Worm (Caenorhabditis elegans) whole organism, L3 larva: ENCODE measurements around the gene C53A5.13.

Experiments
- R02D3.7 ChIP-seq: fragments of 150-350 bp; optimal IDR thresholded peaks from 2 replicates; lab custom pipeline; 2014; ENCODE audit warnings: missing biosample characterization, missing genetic modification characterization
- ZK546.5 ChIP-seq: sonication (generic microtip); optimal IDR thresholded peaks from 2 replicates; lab custom pipeline; 2017; ENCODE audit warnings: missing biosample characterization, missing genetic modification characterization
- ama-1 ChIP-seq: fragments of 150-350 bp; optimal IDR thresholded peaks from 2 replicates; lab custom pipeline; 2018
- ceh-16 ChIP-seq: sonication (generic microtip); optimal IDR thresholded peaks from 2 replicates; lab custom pipeline; 2017; ENCODE audit warnings: missing biosample characterization, missing genetic modification characterization
- ceh-28 ChIP-seq: fragments of 150-350 bp; optimal IDR thresholded peaks from 2 replicates; lab custom pipeline; 2014; ENCODE audit warnings: missing biosample characterization, missing genetic modification reagents, missing genetic modification characterization
- ceh-82 ChIP-seq: fragments of 150-350 bp; optimal IDR thresholded peaks from 2 replicates; lab custom pipeline; 2014; ENCODE audit warnings: missing biosample characterization, missing genetic modification characterization
- ceh-9 ChIP-seq: sonication (generic microtip); optimal IDR thresholded peaks from 2 replicates; lab custom pipeline; 2018; ENCODE audit warnings: missing biosample characterization, missing genetic modification characterization
- daf-12 ChIP-seq: fragments of 150-350 bp; optimal IDR thresholded peaks from 2 replicates; lab custom pipeline; 2014; ENCODE audit warnings: missing biosample characterization, missing genetic modification reagents, missing genetic modification characterization
- egl-5 ChIP-seq: fragments of 150-350 bp; optimal IDR thresholded peaks from 2 replicates; lab custom pipeline; 2017; ENCODE audit warnings: missing biosample characterization, missing genetic modification reagents, missing genetic modification characterization, inconsistent platforms
- elt-1 ChIP-seq: fragments of 150-350 bp; optimal IDR thresholded peaks from 2 replicates; lab custom pipeline; 2014; ENCODE audit warnings: missing biosample characterization, missing genetic modification characterization
- elt-2 ChIP-seq: sonication (generic microtip); optimal IDR thresholded peaks from 2 replicates; lab custom pipeline; 2016; ENCODE audit warnings: missing genetic modification reagents, mild to moderate bottlenecking, missing genetic modification characterization, missing compliant biosample characterization
- elt-3 ChIP-seq, 3 experiments: fragments of 150-350 bp in 1 of 3; sonication (generic microtip) in 2 of 3; optimal IDR thresholded peaks; 2 replicates in 2 of 3; 4 replicates in 1 of 3; lab custom pipeline; 2014 to 2017; ENCODE audit warnings: missing biosample characterization in 3 of 3, missing genetic modification characterization in 3 of 3
- eor-1 ChIP-seq, 2 experiments: fragments of 150-350 bp; optimal IDR thresholded peaks; 2 replicates each; lab custom pipeline; 2014 to 2018; ENCODE audit warnings: missing biosample characterization in 2 of 2, missing genetic modification characterization in 2 of 2
- fkh-10 ChIP-seq: sonication (generic microtip); optimal IDR thresholded peaks from 2 replicates; lab custom pipeline; 2017; ENCODE audit warnings: missing biosample characterization, missing genetic modification reagents, missing genetic modification characterization
- fos-1 ChIP-seq: fragments of 150-350 bp; optimal IDR thresholded peaks from 2 replicates; lab custom pipeline; 2014; ENCODE audit warnings: missing biosample characterization, missing genetic modification characterization
- jun-1 ChIP-seq: fragments of 150-350 bp; optimal IDR thresholded peaks from 2 replicates; lab custom pipeline; 2014; ENCODE audit warnings: missing biosample characterization, missing genetic modification reagents, missing genetic modification characterization
- lin-15B ChIP-seq: fragments of 150-350 bp; optimal IDR thresholded peaks from 2 replicates; lab custom pipeline; 2014; ENCODE audit warnings: missing biosample characterization, missing genetic modification characterization
- lin-39 ChIP-seq: fragments of 150-350 bp; optimal IDR thresholded peaks from 2 replicates; lab custom pipeline; 2018; ENCODE audit warnings: missing biosample characterization, missing genetic modification reagents, missing genetic modification characterization
- lsy-12 ChIP-seq: sonication (generic microtip); optimal IDR thresholded peaks from 2 replicates; lab custom pipeline; 2016; ENCODE audit warnings: mild to moderate bottlenecking, missing genetic modification characterization, missing compliant biosample characterization
- mdl-1 ChIP-seq: fragments of 150-350 bp; optimal IDR thresholded peaks from 2 replicates; lab custom pipeline; 2014; ENCODE audit warnings: missing biosample characterization, missing genetic modification characterization
- mml-1 ChIP-seq: fragments of 150-350 bp; sonication (generic microtip); optimal IDR thresholded peaks from 3 replicates; lab custom pipeline; 2014; ENCODE audit warnings: missing biosample characterization, missing genetic modification characterization
- nfya-1 ChIP-seq: sonication (generic microtip); optimal IDR thresholded peaks from 2 replicates; lab custom pipeline; 2017; ENCODE audit warnings: missing genetic modification characterization, mild to moderate bottlenecking, missing compliant biosample characterization, antibody characterized with exemption, moderate library complexity; ENCODE audit not compliant: insufficient read depth
- nhr-11 ChIP-seq: fragments of 150-350 bp; optimal IDR thresholded peaks from 2 replicates; lab custom pipeline; 2014; ENCODE audit warnings: missing biosample characterization, missing genetic modification characterization
- nhr-12 ChIP-seq: fragments of 150-350 bp; optimal IDR thresholded peaks from 2 replicates; lab custom pipeline; 2014; ENCODE audit warnings: missing biosample characterization, missing genetic modification characterization
- nhr-23 ChIP-seq: fragments of 150-350 bp; optimal IDR thresholded peaks from 2 replicates; lab custom pipeline; 2014; ENCODE audit warnings: missing biosample characterization, missing genetic modification reagents, missing genetic modification characterization
- nhr-25 ChIP-seq: sonication (generic microtip); optimal IDR thresholded peaks from 2 replicates; lab custom pipeline; 2017; ENCODE audit warnings: missing biosample characterization, missing genetic modification characterization
- nhr-28 ChIP-seq: fragments of 150-350 bp; optimal IDR thresholded peaks from 2 replicates; lab custom pipeline; 2014; ENCODE audit warnings: missing biosample characterization, missing genetic modification characterization
- nhr-43 ChIP-seq: sonication (generic microtip); optimal IDR thresholded peaks from 2 replicates; lab custom pipeline; 2016; ENCODE audit warnings: mild to moderate bottlenecking, missing genetic modification characterization, missing compliant biosample characterization; ENCODE audit not compliant: poor library complexity, severe bottlenecking
- nhr-67 ChIP-seq: fragments of 150-350 bp; optimal IDR thresholded peaks from 2 replicates; lab custom pipeline; 2014; ENCODE audit warnings: missing biosample characterization, missing genetic modification characterization
- nhr-76 ChIP-seq: fragments of 150-350 bp; sonication (generic microtip); optimal IDR thresholded peaks from 5 replicates; lab custom pipeline; 2014; ENCODE audit warnings: missing biosample characterization, missing genetic modification characterization
- nhr-77 ChIP-seq: fragments of 150-350 bp; optimal IDR thresholded peaks from 2 replicates; lab custom pipeline; 2014; ENCODE audit warnings: missing biosample characterization, missing genetic modification characterization
- pha-4 ChIP-seq: fragments of 150-350 bp; optimal IDR thresholded peaks from 2 replicates; lab custom pipeline; 2014; ENCODE audit warnings: missing biosample characterization, missing genetic modification reagents, missing genetic modification characterization
- pqm-1 ChIP-seq: fragments of 150-350 bp; optimal IDR thresholded peaks from 2 replicates; lab custom pipeline; 2017; ENCODE audit warnings: missing biosample characterization, missing genetic modification characterization, inconsistent platforms
- sea-2 ChIP-seq: fragments of 150-350 bp; sonication (generic microtip); optimal IDR thresholded peaks from 4 replicates; lab custom pipeline; 2014; ENCODE audit warnings: missing biosample characterization, missing genetic modification reagents, missing genetic modification characterization
- skn-1 ChIP-seq: fragments of 150-350 bp; optimal IDR thresholded peaks from 2 replicates; lab custom pipeline; 2014; ENCODE audit warnings: missing biosample characterization, missing genetic modification characterization
- snpc-4 ChIP-seq: fragments of 150-350 bp; optimal IDR thresholded peaks from 2 replicates; lab custom pipeline; 2014; ENCODE audit warnings: missing biosample characterization, missing genetic modification characterization
- tbx-2 ChIP-seq: sonication (generic microtip); optimal IDR thresholded peaks from 2 replicates; lab custom pipeline; 2016; ENCODE audit warnings: mild to moderate bottlenecking, missing genetic modification characterization, missing compliant biosample characterization
- unc-62 ChIP-seq: fragments of 150-350 bp; sonication (generic microtip); optimal IDR thresholded peaks from 4 replicates; lab custom pipeline; 2014; ENCODE audit warnings: missing biosample characterization, missing genetic modification reagents, missing genetic modification characterization
- zag-1 ChIP-seq: fragments of 150-350 bp; optimal IDR thresholded peaks from 2 replicates; lab custom pipeline; 2014; ENCODE audit warnings: missing biosample characterization, missing genetic modification characterization
- ztf-11 ChIP-seq: fragments of 150-350 bp; optimal IDR thresholded peaks from 2 replicates; lab custom pipeline; 2014; ENCODE audit warnings: missing biosample characterization, missing genetic modification characterization
- ztf-4 ChIP-seq: fragments of 150-350 bp; optimal IDR thresholded peaks from 2 replicates; lab custom pipeline; 2014; ENCODE audit warnings: missing biosample characterization, missing genetic modification characterization

C53A5.13 gene

ce11 chrV:14546569-14546968, at the start of gene C53A5.13:
TSS of gene C53A5.13 (plus strand) at chrV:14546869.
- TF ChIP-seq R02D3.7 (tag; lab: Kevin White, UChicago) (no peak), lin-15B (tag; lab: Kevin White, UChicago) (no peak), snpc-4 (tag; lab: Kevin White, UChicago) (no peak), pha-4 (tag; lab: Kevin White, UChicago) (no peak), fkh-10 (GFP tag; lab: Kevin White, UChicago) (no peak), elt-3 (tag; optimal IDR thresholded peaks at IDR 0.05; lab: Kevin White, UChicago) (no peak), skn-1 (tag; lab: Kevin White, UChicago) (no peak), nhr-23 (no peak), nhr-76 (tag; lab: Kevin White, UChicago) (no peak)

ce11 chrV:14498204-14498603, 48.5 kb upstream of the C53A5.13 start:
- no peak for TF ChIP-seq skn-1 (tag; lab: Kevin White, UChicago)
- TF ChIP-seq nhr-12 (tag; lab: Kevin White, UChicago) = no peak
- TF ChIP-seq ztf-11 (tag; lab: Kevin White, UChicago) = no peak
- no peak for TF ChIP-seq ceh-28 (tag; lab: Kevin White, UChicago)
- no peak for TF ChIP-seq tbx-2
- TF ChIP-seq egl-5 = no peak
- TF ChIP-seq ZK546.5 (tag; lab: Kevin White, UChicago) = no peak
- no peak for TF ChIP-seq nfya-1 (tag; lab: Kevin White, UChicago)
- TF ChIP-seq pqm-1 (tag; lab: Kevin White, UChicago) = no peak
- TF ChIP-seq ama-1 = no peak
- TF ChIP-seq mdl-1 (tag; lab: Kevin White, UChicago) = no peak
- TF ChIP-seq elt-1 (tag; lab: Kevin White, UChicago) = no peak
- no peak for TF ChIP-seq nhr-43 (tag; lab: Kevin White, UChicago)
- no peak for TF ChIP-seq nhr-11 (tag; lab: Kevin White, UChicago)
- TF ChIP-seq, all 47 proteins: peak for 0

ce11 chrV:14499074-14499864, 47.4 kb upstream of the C53A5.13 start:
- TF ChIP-seq ama-1 (peak; percentile 15), nhr-28 (tag; lab: Kevin White, UChicago) (no peak), tbx-2 (no peak), nfya-1 (tag; lab: Kevin White, UChicago) (no peak), ztf-4 (tag; lab: Kevin White, UChicago) (no peak), nhr-25 (tag; lab: Kevin White, UChicago) (peak; percentile 21), lin-15B (tag; lab: Kevin White, UChicago) (no peak), daf-12 (tag; lab: Kevin White, UChicago) (no peak), zag-1 (tag; lab: Kevin White, UChicago) (no peak), ceh-9 (tag; lab: Kevin White, UChicago) (no peak), ceh-82 (tag; lab: Kevin White, UChicago) (no peak), nhr-11 (tag; lab: Kevin White, UChicago) (no peak), eor-1 (tag; optimal IDR thresholded peaks at IDR 0.05; lab: Kevin White, UChicago) (no peak), fos-1 (tag; lab: Kevin White, UChicago) (no peak), pqm-1 (tag; lab: Kevin White, UChicago) (no peak), pha-4 (tag; lab: Kevin White, UChicago) (peak; percentile 59), jun-1 (no peak), lsy-12 (tag; lab: Kevin White, UChicago) (no peak), unc-62 (GFP tag; lab: Kevin White, UChicago) (no peak), ztf-11 (tag; lab: Kevin White, UChicago) (no peak), mml-1 (no peak), ceh-16 (tag; lab: Kevin White, UChicago) (no peak), nhr-77 (no peak), skn-1 (tag; lab: Kevin White, UChicago) (no peak), elt-3 (tag; optimal IDR thresholded peaks at IDR 0.05; lab: Kevin White, UChicago) (no peak), nhr-67 (tag; lab: Kevin White, UChicago) (no peak), sea-2 (GFP tag; lab: Kevin White, UChicago) (no peak), lin-39 (tag; lab: Kevin White, UChicago) (no peak), elt-2 (tag; lab: Kevin White, UChicago) (no peak), ZK546.5 (tag; lab: Kevin White, UChicago) (no peak), nhr-23 (peak; percentile 16), nhr-43 (tag; lab: Kevin White, UChicago) (no peak)
